Fruit fly (Drosophila melanogaster): ENCODE data around the gene ema.

The ema gene

dm6 chr3R:16396565-16396964 is 44.9 kb downstream of the ema start:
- no peak for TF ChIP-seq ATbp (GFP tag; optimal IDR thresholded peaks at IDR 0.05)
- no peak for TF ChIP-seq Hsf (GFP tag; optimal IDR thresholded peaks at IDR 0.05)
- TF ChIP-seq Hr39 (optimal IDR thresholded peaks at IDR 0.05) = no peak
- no peak for TF ChIP-seq CG30431 (GFP tag; optimal IDR thresholded peaks at IDR 0.05)
- TF ChIP-seq lab (GFP tag; optimal IDR thresholded peaks at IDR 0.05) = no peak
- TF ChIP-seq her (GFP tag; optimal IDR thresholded peaks at IDR 0.05) = no peak
- peak; percentile 40 for TF ChIP-seq Ets65A (GFP tag)
- TF ChIP-seq Rfx (GFP tag; IDR thresholded peaks at IDR 0.05) = no peak
- peak; percentile 57 for TF ChIP-seq Nf-YB (GFP tag; optimal IDR thresholded peaks at IDR 0.05)
- no peak for TF ChIP-seq chm (GFP tag; IDR thresholded peaks at IDR 0.05)
- TF ChIP-seq seq (GFP tag; IDR thresholded peaks at IDR 0.05) = peak; percentile 31; the same call in 1 of the 2 replicates
- peak; percentile 22 for TF ChIP-seq cg (GFP tag; optimal IDR thresholded peaks at IDR 0.05)
- no peak for TF ChIP-seq disco-r (GFP tag; optimal IDR thresholded peaks at IDR 0.05)
- peak; percentile 66; the same call in 1 of the 2 replicates for TF ChIP-seq crol (GFP tag; IDR thresholded peaks at IDR 0.05)
- TF ChIP-seq Nf-YC (tag; optimal IDR thresholded peaks at IDR 0.05) = peak; percentile 76

- TF ChIP-seq ab (GFP tag; optimal IDR thresholded peaks at IDR 0.05) (no peak), Nf-YC (tag; optimal IDR thresholded peaks at IDR 0.05) (no peak), ttk (GFP tag; IDR thresholded peaks at IDR 0.05) (no peak), pita (GFP tag; optimal IDR thresholded peaks at IDR 0.05) (no peak), Hey (tag; optimal IDR thresholded peaks at IDR 0.05) (no peak), Optix (GFP tag; IDR thresholded peaks at IDR 0.05) (no peak), CG32772 (GFP tag; IDR thresholded peaks at IDR 0.05) (no peak), CG13894 (tag; optimal IDR thresholded peaks at IDR 0.05) (no peak), CG2202 (tag; optimal IDR thresholded peaks at IDR 0.05) (no peak), CG33213 (GFP tag; optimal IDR thresholded peaks at IDR 0.05) (no peak), B-H2 (GFP tag; optimal IDR thresholded peaks at IDR 0.05) (no peak), slbo (GFP tag; IDR thresholded peaks at IDR 0.05) (no peak), CG4617 (GFP tag; optimal IDR thresholded peaks at IDR 0.05; ENCODE audit: borderline replicate concordance) (no peak), oc (tag; optimal IDR thresholded peaks at IDR 0.05) (no peak), CG13287 (GFP tag; IDR thresholded peaks at IDR 0.05; ENCODE audit: partially characterized antibody) (no peak)
Observed at dm6 chr3R:16395448-16395847, 46.0 kb downstream of the ema start.

- TF ChIP-seq CG31388 (GFP tag; optimal IDR thresholded peaks at IDR 0.05) (no peak), Elba2 (GFP tag; optimal IDR thresholded peaks at IDR 0.05) (no peak), CG1647 (GFP tag; optimal IDR thresholded peaks at IDR 0.05) (no peak), CG17359 (tag; optimal IDR thresholded peaks at IDR 0.05) (no peak), CG14441 (GFP tag; IDR thresholded peaks at IDR 0.05) (peak; percentile 20; the same call in 1 of the 2 replicates), CG18476 (GFP tag; optimal IDR thresholded peaks at IDR 0.05) (no peak)
Observed at dm6 chr3R:16394531-16394930, 46.9 kb downstream of the ema start.

dm6 chr3R:16389117-16389516 is 52.3 kb downstream of the ema start:
- TF ChIP-seq tll (GFP tag; optimal IDR thresholded peaks at IDR 0.05) (peak in 1 of 2 experiments; percentile 43), pros (GFP tag; optimal IDR thresholded peaks at IDR 0.05) (peak; percentile 25), zen (tag; optimal IDR thresholded peaks at IDR 0.05) (peak; percentile 51), Atf6 (GFP tag; IDR thresholded peaks at IDR 0.05) (no peak), Ets65A (GFP tag) (peak; percentile 22), D (optimal IDR thresholded peaks at IDR 0.05) (peak; percentile 82), D (GFP tag; optimal IDR thresholded peaks at IDR 0.05) (no peak)
